Worm (Caenorhabditis elegans) whole organism, L4 larva: Measurements from ENCODE around the gene F46C5.4.

ENCODE experiments used
- F49E8.2 ChIP-seq: sonication (generic microtip); optimal IDR thresholded peaks from 2 replicates; lab custom pipeline; 2016; ENCODE audit warnings: missing compliant biosample characterization, mild to moderate bottlenecking, missing genetic modification characterization, borderline replicate concordance
- R02D3.7 ChIP-seq: fragments of 150-350 bp; sonication (generic microtip); optimal IDR thresholded peaks from 3 replicates; lab custom pipeline; 2014; ENCODE audit warnings: missing biosample characterization, missing genetic modification characterization
- T26A8.4 ChIP-seq: fragments of 200-800 bp; sonication (Bioruptor generic); IDR thresholded peaks from 2 replicates; pipeline ENCODE4 v1.3.6; 2022; ENCODE audit warnings: missing genetic modification characterization, missing compliant biosample characterization
- aha-1 ChIP-seq: fragments of 150-350 bp; peaks from one replicate; lab custom pipeline; 2014; ENCODE audit warnings: missing biosample characterization, missing genetic modification characterization
- ces-1 ChIP-seq: fragments of 150-350 bp; sonication (generic microtip); optimal IDR thresholded peaks from 4 replicates; lab custom pipeline; 2014; ENCODE audit warnings: missing biosample characterization, missing genetic modification reagents, missing genetic modification characterization
- daf-8 ChIP-seq: fragments of 200-800 bp; sonication (Bioruptor generic); IDR thresholded peaks from 2 replicates; pipeline ENCODE4 v1.3.6; 2022; ENCODE audit warnings: missing genetic modification characterization, missing compliant biosample characterization
- dmd-6 ChIP-seq: fragments of 200-800 bp; sonication (Bioruptor generic); IDR thresholded peaks from 2 replicates; pipeline ENCODE4 v1.3.6; 2022; ENCODE audit warnings: missing genetic modification reagents, missing genetic modification characterization, missing compliant biosample characterization
- dmd-9 ChIP-seq: fragments of 200-800 bp; sonication (Bioruptor generic); IDR thresholded peaks from 2 replicates; pipeline ENCODE4 v1.3.6; 2022; ENCODE audit warnings: missing genetic modification reagents, missing genetic modification characterization, missing compliant biosample characterization
- duxl-1 ChIP-seq: sonication (generic microtip); optimal IDR thresholded peaks from 2 replicates; lab custom pipeline; 2016; ENCODE audit warnings: mild to moderate bottlenecking, missing genetic modification characterization, moderate library complexity, missing compliant biosample characterization; ENCODE audit not compliant: poor library complexity
- fkh-10 ChIP-seq: fragments of 150-350 bp; optimal IDR thresholded peaks from 2 replicates; lab custom pipeline; 2014; ENCODE audit warnings: missing biosample characterization, missing genetic modification reagents, missing genetic modification characterization
- fos-1 ChIP-seq: fragments of 150-350 bp; optimal IDR thresholded peaks from 2 replicates; lab custom pipeline; 2014; ENCODE audit warnings: missing biosample characterization, missing genetic modification characterization
- hlh-11 ChIP-seq: fragments of 200-800 bp; sonication (Bioruptor generic); optimal IDR thresholded peaks from 2 replicates; lab custom pipeline; 2018; ENCODE audit warnings: mild to moderate bottlenecking, missing genetic modification characterization, missing compliant biosample characterization
- hlh-30 ChIP-seq: sonication (generic microtip); optimal IDR thresholded peaks from 2 replicates; lab custom pipeline; 2017; ENCODE audit warnings: antibody characterized with exemption, mild to moderate bottlenecking, missing genetic modification characterization, missing compliant biosample characterization; ENCODE audit not compliant: insufficient read depth
- hmg-1.1 ChIP-seq: fragments of 200-800 bp; sonication (Bioruptor generic); IDR thresholded peaks from 2 replicates; pipeline ENCODE4 v1.3.6; 2022; ENCODE audit warnings: missing genetic modification reagents, missing genetic modification characterization, missing compliant biosample characterization
- lin-38 ChIP-seq: fragments of 200-800 bp; sonication (Bioruptor generic); IDR thresholded peaks from 2 replicates; pipeline ENCODE4 v1.3.6; 2022; ENCODE audit warnings: missing genetic modification reagents, missing genetic modification characterization, missing compliant biosample characterization
- lsy-2 ChIP-seq, 2 experiments: fragments of 150-350 bp in 1 of 2; sonication (generic microtip) in 1 of 2; optimal IDR thresholded peaks; 2 replicates each; lab custom pipeline; 2014 to 2017; ENCODE audit warnings: missing biosample characterization in 2 of 2, missing genetic modification characterization in 2 of 2
- madf-9 ChIP-seq: fragments of 200-800 bp; sonication (Bioruptor generic); conservative IDR thresholded peaks from 2 replicates; pipeline ENCODE4 v1.3.6; 2022; ENCODE audit warnings: missing genetic modification reagents, missing genetic modification characterization, missing compliant biosample characterization
- nhr-11 ChIP-seq: fragments of 150-350 bp; optimal IDR thresholded peaks from 2 replicates; lab custom pipeline; 2014; ENCODE audit warnings: missing biosample characterization, missing genetic modification characterization
- nhr-237 ChIP-seq: sonication (generic microtip); optimal IDR thresholded peaks from 2 replicates; lab custom pipeline; 2017; ENCODE audit warnings: missing biosample characterization, missing genetic modification characterization
- nhr-28 ChIP-seq: fragments of 150-350 bp; optimal IDR thresholded peaks from 2 replicates; lab custom pipeline; 2014; ENCODE audit warnings: missing biosample characterization, missing genetic modification characterization
- nhr-41 ChIP-seq: fragments of 200-800 bp; sonication (Bioruptor generic); IDR thresholded peaks from 2 replicates; pipeline ENCODE4 v1.3.6; 2022; ENCODE audit warnings: missing genetic modification reagents, missing genetic modification characterization, missing compliant biosample characterization
- nhr-42 ChIP-seq: fragments of 200-800 bp; sonication (Bioruptor generic); IDR thresholded peaks from 2 replicates; pipeline ENCODE4 v1.3.6; 2022; ENCODE audit warnings: missing genetic modification characterization, missing compliant biosample characterization
- pha-4 ChIP-seq, 2 experiments: fragments of 150-350 bp in 1 of 2; fragments of 200-800 bp in 1 of 2; sonication (Bioruptor generic) in 1 of 2; IDR thresholded peaks in 1 of 2; optimal IDR thresholded peaks in 1 of 2; 2 replicates each; pipeline versions ENCODE4 v1.3.6 to Lab custom; 2014 to 2022; ENCODE audit warnings: missing genetic modification characterization in 2 of 2, missing genetic modification reagents in 2 of 2, missing biosample characterization in 1 of 2, missing compliant biosample characterization in 1 of 2
- pqm-1 ChIP-seq: sonication (generic microtip); optimal IDR thresholded peaks from 2 replicates; lab custom pipeline; 2017; ENCODE audit warnings: missing biosample characterization, missing genetic modification characterization
- skn-1 ChIP-seq: fragments of 150-350 bp; optimal IDR thresholded peaks from 2 replicates; lab custom pipeline; 2014; ENCODE audit warnings: missing biosample characterization, missing genetic modification characterization
- snpc-1.2 ChIP-seq: fragments of 200-800 bp; sonication (Bioruptor generic); IDR thresholded peaks from 2 replicates; pipeline ENCODE4 v1.3.6; 2022; ENCODE audit warnings: missing genetic modification reagents, missing genetic modification characterization, missing compliant biosample characterization
- unc-39 ChIP-seq: sonication (generic microtip); optimal IDR thresholded peaks from 2 replicates; lab custom pipeline; 2017; ENCODE audit warnings: missing biosample characterization, missing genetic modification characterization
- unc-62 ChIP-seq, 3 experiments: fragments of 150-350 bp in 1 of 3; sonication (generic microtip); optimal IDR thresholded peaks in 2 of 3; peaks in 1 of 3; 1 replicate in 1 of 3; 2 replicates in 2 of 3; lab custom pipeline; 2014 to 2017; ENCODE audit warnings: missing biosample characterization in 3 of 3, missing genetic modification characterization in 3 of 3, missing genetic modification reagents in 3 of 3, missing genotype in 1 of 3
- zfp-3 ChIP-seq: fragments of 200-800 bp; sonication (Bioruptor generic); conservative IDR thresholded peaks from 2 replicates; pipeline ENCODE4 v1.3.6; 2022; ENCODE audit warnings: missing genetic modification reagents, missing genetic modification characterization, missing compliant biosample characterization

The F46C5.4 gene

DNA sequence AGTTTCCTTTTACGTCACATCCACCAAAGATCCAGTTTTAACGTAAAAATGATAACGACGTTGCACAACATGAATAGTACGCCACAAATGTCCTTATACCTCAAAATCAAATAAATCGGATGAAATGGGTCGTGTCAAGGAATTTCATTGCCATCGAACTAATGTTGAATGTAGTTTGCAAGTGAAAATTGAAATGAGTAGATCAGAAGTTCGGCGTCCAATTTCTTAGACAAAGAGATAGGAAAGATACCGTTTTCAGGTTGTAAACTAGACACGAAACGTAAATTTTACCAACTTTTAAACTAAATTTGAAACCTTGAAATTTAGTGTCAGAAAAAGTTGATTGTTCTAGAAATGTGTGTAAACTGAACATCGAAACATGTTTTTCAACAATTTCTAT lies 19.0 kb downstream of the F46C5.4 start:
- TF ChIP-seq unc-62 (GFP tag; optimal IDR thresholded peaks at IDR 0.05 in 1 of 2; lab: Kevin White, UChicago) = peak in 1 of 2 experiments; percentile 81
- TF ChIP-seq unc-62 (tag; optimal IDR thresholded peaks at IDR 0.05; lab: Kevin White, UChicago) = no peak
- no peak for TF ChIP-seq dmd-9

DNA sequence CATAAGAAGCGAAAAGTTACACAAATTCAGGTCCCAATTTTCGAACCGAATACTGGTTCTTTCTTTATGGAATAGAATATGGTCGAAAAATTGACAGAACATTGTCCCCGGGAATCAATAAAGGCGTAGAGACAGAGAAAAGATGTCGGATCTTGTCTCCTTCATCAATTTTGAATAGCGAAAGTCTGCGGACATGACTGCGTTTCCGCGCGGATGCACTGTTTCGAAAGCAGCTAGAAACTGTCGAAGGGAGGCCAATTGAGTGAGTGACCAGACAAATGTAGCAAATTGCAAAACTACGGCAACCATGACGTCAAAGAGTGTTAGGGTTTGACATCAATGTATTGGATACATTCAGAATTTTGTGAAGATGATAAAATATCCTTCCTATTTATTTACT lies 20.6 kb downstream of the F46C5.4 start:
- TF ChIP-seq nhr-42 (no peak), lin-38 (no peak), nhr-237 (no peak), hmg-1.1 (no peak), snpc-1.2 (GFP tag; lab: Robert Waterston, UW) (no peak), ces-1 (no peak), T26A8.4 (GFP tag; lab: Robert Waterston, UW) (no peak)
- TF ChIP-seq, all 104 proteins: peak for 0

- TF ChIP-seq skn-1 (tag; lab: Kevin White, UChicago) (no peak), aha-1 (tag; lab: Kevin White, UChicago) (peak; percentile 92)
Measured at ce11 chrII:8857074-8857473, 21.2 kb downstream of the F46C5.4 start.

- TF ChIP-seq fos-1 (tag; lab: Kevin White, UChicago) (no peak), unc-62 (GFP tag; optimal IDR thresholded peaks at IDR 0.05 in 1 of 2; lab: Kevin White, UChicago) (peak in 1 of 2 experiments; percentile 40), unc-62 (tag; optimal IDR thresholded peaks at IDR 0.05; lab: Kevin White, UChicago) (no peak)
Measured at ce11 chrII:8859596-8859995, 23.7 kb downstream of the F46C5.4 start, which contains the start of gene snb-6. snb-6 (minus strand) TSS chrII:8859696.

DNA sequence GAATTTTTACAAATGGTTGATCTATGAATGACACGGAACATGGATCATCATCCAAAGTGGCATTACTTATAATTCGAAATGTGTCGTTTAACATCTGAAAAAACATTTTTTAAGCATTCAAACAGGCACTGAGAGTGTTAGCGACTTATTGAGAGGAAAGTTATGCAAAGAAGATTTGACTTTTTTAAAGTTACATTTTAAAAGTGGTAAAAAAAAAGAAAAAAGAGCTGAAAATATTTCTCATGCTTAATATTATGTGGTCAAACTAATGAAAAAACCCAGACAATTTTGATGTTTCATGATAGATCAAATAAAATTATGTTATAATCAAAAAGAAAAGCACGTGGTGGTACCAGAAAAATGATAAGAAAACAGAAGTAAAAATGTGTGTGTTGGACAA lies 29.2 kb downstream of the F46C5.4 start, which contains the start of gene npr-20:
TSS of gene npr-20 (minus strand) at position 101 of the 400 bp plus-strand sequence.
- no peak for TF ChIP-seq R02D3.7 (tag; lab: Kevin White, UChicago)
- TF ChIP-seq lsy-2 (tag; optimal IDR thresholded peaks at IDR 0.05; lab: Kevin White, UChicago) = no peak
- TF ChIP-seq fkh-10 = no peak
- no peak for TF ChIP-seq unc-39 (tag; lab: Kevin White, UChicago)
- no peak for TF ChIP-seq fos-1 (tag; lab: Kevin White, UChicago)
- no peak for TF ChIP-seq ces-1

- no peak for TF ChIP-seq lin-38
- TF ChIP-seq dmd-6 (GFP tag; lab: Robert Waterston, UW) = peak; percentile 76
- TF ChIP-seq nhr-11 = no peak
- TF ChIP-seq F49E8.2 (tag; lab: Kevin White, UChicago) = no peak
- TF ChIP-seq T26A8.4 (GFP tag; lab: Robert Waterston, UW) = no peak
- no peak for TF ChIP-seq duxl-1 (tag; lab: Kevin White, UChicago)
- TF ChIP-seq fos-1 (tag; lab: Kevin White, UChicago) = no peak
- peak; percentile 80 for TF ChIP-seq pqm-1 (tag; lab: Kevin White, UChicago)
- no peak for TF ChIP-seq snpc-1.2 (GFP tag; lab: Robert Waterston, UW)
- TF ChIP-seq nhr-28 (tag; lab: Kevin White, UChicago) = peak; percentile 34
- peak; percentile 25 for TF ChIP-seq aha-1 (tag; lab: Kevin White, UChicago)
- TF ChIP-seq hlh-11 = peak; percentile 58
- TF ChIP-seq daf-8 = no peak
- peak; percentile 8 for TF ChIP-seq hlh-30 (tag; lab: Kevin White, UChicago)
- no peak for TF ChIP-seq zfp-3 (GFP tag; lab: Robert Waterston, UW)
Measured at ce11 chrII:8866844-8867243, 31.0 kb downstream of the F46C5.4 start.

ce11 chrII:8873842-8874241 lies 38.0 kb downstream of the F46C5.4 start, which contains the start of gene T07D4.2:
T07D4.2 (minus strand) TSS chrII:8873942.
- TF ChIP-seq pha-4 (GFP tag; IDR thresholded peaks at IDR 0.05; lab: Robert Waterston, UW) (no peak), pha-4 (tag; optimal IDR thresholded peaks at IDR 0.05; lab: Kevin White, UChicago) (no peak), nhr-237 (no peak), lsy-2 (tag; optimal IDR thresholded peaks at IDR 0.05; lab: Kevin White, UChicago) (no peak), madf-9 (GFP tag; lab: Robert Waterston, UW) (no peak), nhr-41 (GFP tag; lab: Robert Waterston, UW) (no peak), lin-38 (no peak)
- TF ChIP-seq, all 104 proteins: peak for 0
